Fruit fly (Drosophila melanogaster): ENCODE measurements around the gene colt.

The colt gene

dm6 chr2L:2750337-2751084 is 19.4 kb downstream of the colt start (continued):
- TF ChIP-seq CG4707 (GFP tag; optimal IDR thresholded peaks at IDR 0.05) (peak; percentile 30), bsh (GFP tag; optimal IDR thresholded peaks at IDR 0.05) (peak; percentile 73 to 79), CG7963 (GFP tag; IDR thresholded peaks at IDR 0.05; ENCODE audit: partially characterized antibody) (no peak), ash1 (GFP tag; optimal IDR thresholded peaks at IDR 0.05) (peak; percentile 62), CG9876 (GFP tag; optimal IDR thresholded peaks at IDR 0.05) (peak; percentile 72), TFAM (GFP tag; optimal IDR thresholded peaks at IDR 0.05) (no peak), C15 (GFP tag; IDR thresholded peaks at IDR 0.05) (no peak), Fer2 (tag; optimal IDR thresholded peaks at IDR 0.05) (peak; percentile 55), CG13123 (GFP tag; optimal IDR thresholded peaks at IDR 0.05) (peak; percentile 5), CG30020 (tag; optimal IDR thresholded peaks at IDR 0.05) (peak; percentile 4), CG13624 (GFP tag; optimal IDR thresholded peaks at IDR 0.05) (peak; percentile 90), Hsf (GFP tag; optimal IDR thresholded peaks at IDR 0.05) (peak; percentile 79), CG13894 (tag; optimal IDR thresholded peaks at IDR 0.05) (peak; percentile 93), Med (GFP tag) (peak; percentile 98), gce (GFP tag; IDR thresholded peaks at IDR 0.05) (no peak), dan (GFP tag; IDR thresholded peaks at IDR 0.05) (no peak), Ets97D (GFP tag; optimal IDR thresholded peaks at IDR 0.05) (peak; percentile 53), Atf-2 (GFP tag; optimal IDR thresholded peaks at IDR 0.05) (peak; percentile 57), CG15696 (tag; optimal IDR thresholded peaks at IDR 0.05) (peak; percentile 51), CG9437 (GFP tag; optimal IDR thresholded peaks at IDR 0.05) (peak; percentile 57), Adf1 (GFP tag; IDR thresholded peaks at IDR 0.05) (no peak), hb (GFP tag; IDR thresholded peaks at IDR 0.05; ENCODE audit: partially characterized antibody) (no peak), gt (GFP tag; IDR thresholded peaks at IDR 0.05) (no peak), CG10654 (GFP tag; optimal IDR thresholded peaks at IDR 0.05) (peak; percentile 66), Mes4 (GFP tag; optimal IDR thresholded peaks at IDR 0.05) (peak; percentile 74), CG15479 (GFP tag; optimal IDR thresholded peaks at IDR 0.05) (peak; percentile 92), az2 (GFP tag; optimal IDR thresholded peaks at IDR 0.05) (peak; percentile 74), CG9609 (GFP tag; optimal IDR thresholded peaks at IDR 0.05) (peak; percentile 72), luna (GFP tag; optimal IDR thresholded peaks at IDR 0.05) (peak; percentile 81), CHES-1-like (GFP tag; optimal IDR thresholded peaks at IDR 0.05) (peak; percentile 64), al (GFP tag; IDR thresholded peaks at IDR 0.05) (no peak), fd96Cb (tag; optimal IDR thresholded peaks at IDR 0.05) (peak; percentile 74), danr (GFP tag; IDR thresholded peaks at IDR 0.05) (no peak), hkb (optimal IDR thresholded peaks at IDR 0.05) (no peak), hkb (GFP tag; IDR thresholded peaks at IDR 0.05) (no peak), chm (GFP tag; IDR thresholded peaks at IDR 0.05) (no peak), chn (GFP tag; optimal IDR thresholded peaks at IDR 0.05) (peak; percentile 69), sens (GFP tag) (peak; percentile 94), Dll (GFP tag; IDR thresholded peaks at IDR 0.05; ENCODE audit: partially characterized antibody) (no peak), CG17612 (GFP tag; IDR thresholded peaks at IDR 0.05) (no peak), sc (optimal IDR thresholded peaks at IDR 0.05) (no peak), sc (GFP tag; optimal IDR thresholded peaks at IDR 0.05) (peak; percentile 49), Gsc (GFP tag; IDR thresholded peaks at IDR 0.05) (no peak), dmrt99B (tag; optimal IDR thresholded peaks at IDR 0.05) (peak; percentile 85), CG16779 (GFP tag; IDR thresholded peaks at IDR 0.05) (no peak), CG6254 (GFP tag; optimal IDR thresholded peaks at IDR 0.05) (peak; percentile 20), CG13296 (GFP tag; optimal IDR thresholded peaks at IDR 0.05) (peak; percentile 86), Blimp-1 (GFP tag; optimal IDR thresholded peaks at IDR 0.05) (peak; percentile 72), kni (GFP tag; optimal IDR thresholded peaks at IDR 0.05) (peak; percentile 66), repo (GFP tag; optimal IDR thresholded peaks at IDR 0.05) (peak; percentile 60), pnt (GFP tag; optimal IDR thresholded peaks at IDR 0.05) (peak; percentile 70)
